Worm (Caenorhabditis elegans): ENCODE data around the gene hadb-1.

hadb-1 gene

ce11 chrIII:8731973-8732372 lies 43.7 kb upstream of the hadb-1 start (continued):
- TF ChIP-seq nhr-25 (tag; optimal IDR thresholded peaks at IDR 0.05; ENCODE audit: borderline replicate concordance, insufficient read depth) = no peak
- TF ChIP-seq ceh-28 (tag; optimal IDR thresholded peaks at IDR 0.05) = no peak
- TF ChIP-seq nhr-77 (tag; optimal IDR thresholded peaks at IDR 0.05) = no peak
- peak in 1 of 2 experiments; percentile 94 for TF ChIP-seq unc-62 (GFP tag; optimal IDR thresholded peaks at IDR 0.05 in 1 of 2)
- TF ChIP-seq unc-62 (tag; optimal IDR thresholded peaks at IDR 0.05) = no peak
- no peak for TF ChIP-seq pha-4 (GFP tag; IDR thresholded peaks at IDR 0.05)
- TF ChIP-seq pha-4 (tag; optimal IDR thresholded peaks at IDR 0.05) = no peak

DNA sequence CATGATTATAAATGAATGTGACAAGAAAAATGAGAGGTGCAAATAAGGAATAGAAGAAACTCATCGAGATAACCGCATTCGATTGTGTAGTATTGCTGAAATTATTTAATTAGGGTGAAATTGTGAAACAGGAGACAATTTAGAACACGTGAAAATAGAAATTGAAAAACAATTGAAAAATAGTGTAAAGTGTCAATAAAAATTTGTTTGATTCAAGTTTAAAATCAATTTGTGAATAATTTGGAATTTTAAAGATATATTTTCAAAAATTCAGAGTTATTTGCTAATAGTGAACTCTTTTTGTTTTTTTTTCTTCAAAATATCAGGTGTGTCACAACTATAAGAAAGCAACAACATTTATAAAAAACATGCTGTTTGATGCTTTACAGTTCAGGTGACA lies 43.0 kb upstream of the hadb-1 start, which contains the start of gene ZK370.4:
Gene ZK370.4, minus strand, starts transcription at position 101 of the 400 bp plus-strand sequence.
- TF ChIP-seq duxl-1 (tag; optimal IDR thresholded peaks at IDR 0.05; ENCODE audit: poor library complexity) (no peak), aha-1 (tag) (peak; percentile 89), jun-1 (tag; optimal IDR thresholded peaks at IDR 0.05) (no peak), tag-97 (GFP tag; IDR thresholded peaks at IDR 0.05) (no peak), aly-2 (tag; optimal IDR thresholded peaks at IDR 0.05) (no peak)

ce11 chrIII:8726019-8726894 lies 38.0 kb upstream of the hadb-1 start:
- TF ChIP-seq unc-62 (GFP tag; optimal IDR thresholded peaks at IDR 0.05 in 1 of 2) = peak in 1 of 2 experiments; percentile 98
- TF ChIP-seq unc-62 (tag; optimal IDR thresholded peaks at IDR 0.05) = no peak
- no peak for TF ChIP-seq Y75B8A.6 (GFP tag; IDR thresholded peaks at IDR 0.05)
- TF ChIP-seq aha-1 (tag) = peak; percentile 60

- TF ChIP-seq ctbp-1 (GFP tag; IDR thresholded peaks at IDR 0.05) (no peak), madf-5 (GFP tag; IDR thresholded peaks at IDR 0.05) (no peak), R02D3.7 (tag; optimal IDR thresholded peaks at IDR 0.05) (no peak), mdt-29 (GFP tag; IDR thresholded peaks at IDR 0.05) (no peak), zip-2 (tag; optimal IDR thresholded peaks at IDR 0.05) (no peak), ama-1 (optimal IDR thresholded peaks at IDR 0.05) (no peak), ceh-28 (tag; optimal IDR thresholded peaks at IDR 0.05) (no peak), nhr-102 (tag; optimal IDR thresholded peaks at IDR 0.05) (no peak), lir-3 (tag; optimal IDR thresholded peaks at IDR 0.05) (no peak), jun-1 (tag; optimal IDR thresholded peaks at IDR 0.05) (no peak)
Measured at ce11 chrIII:8725224-8725623, 36.9 kb upstream of the hadb-1 start.

ce11 chrIII:8719769-8720252 lies 31.5 kb upstream of the hadb-1 start, which contains the start of gene hipr-1:
TSS of gene hipr-1 (plus strand) at chrIII:8720202.
- TF ChIP-seq pha-4 (GFP tag; IDR thresholded peaks at IDR 0.05) = no peak
- peak; percentile 83 for TF ChIP-seq pha-4 (tag; optimal IDR thresholded peaks at IDR 0.05)
- TF ChIP-seq tra-1 (GFP tag; IDR thresholded peaks at IDR 0.05) = no peak

- TF ChIP-seq daf-16 (GFP tag; optimal IDR thresholded peaks at IDR 0.05) = no peak
- no peak for TF ChIP-seq daf-16 (tag; optimal IDR thresholded peaks at IDR 0.05)
- TF ChIP-seq nhr-28 (tag; optimal IDR thresholded peaks at IDR 0.05) = peak; percentile 93
- no peak for TF ChIP-seq ztf-7 (tag; optimal IDR thresholded peaks at IDR 0.05)
- no peak for TF ChIP-seq ceh-44 (GFP tag; IDR thresholded peaks at IDR 0.05)
- no peak for TF ChIP-seq dmd-6 (GFP tag; IDR thresholded peaks at IDR 0.05)
- TF ChIP-seq hmg-1.1 (GFP tag; IDR thresholded peaks at IDR 0.05) = no peak
- no peak for TF ChIP-seq R02D3.7 (tag; optimal IDR thresholded peaks at IDR 0.05)
Measured at ce11 chrIII:8719105-8719504, 30.8 kb upstream of the hadb-1 start.
